Worm (Caenorhabditis elegans): ENCODE data around the gene sre-36.

sre-36 gene

ce11 chrV:16355941-16356340 is 43.5 kb upstream of the sre-36 start (continued):
- TF ChIP-seq attf-6 (GFP tag; IDR thresholded peaks at IDR 0.05) (peak; percentile 73), mcd-1 (GFP tag; IDR thresholded peaks at IDR 0.05) (peak; percentile 85), ztf-6 (GFP tag; IDR thresholded peaks at IDR 0.05) (0 out of 2 replicates have a peak, but pooled peaks have one; percentile 12), ZK185.1 (tag; optimal IDR thresholded peaks at IDR 0.05; ENCODE audit: poor library complexity, severe bottlenecking) (peak; percentile 60), athp-1 (tag; optimal IDR thresholded peaks at IDR 0.05) (peak; percentile 83), hmg-1.2 (GFP tag; IDR thresholded peaks at IDR 0.05) (peak; percentile 95), nhr-90 (tag; optimal IDR thresholded peaks at IDR 0.05) (peak; percentile 63), F37B4.10 (GFP tag; IDR thresholded peaks at IDR 0.05) (no peak), egrh-3 (GFP tag; IDR thresholded peaks at IDR 0.05) (peak; percentile 75), nfyb-1 (GFP tag; IDR thresholded peaks at IDR 0.05) (peak; percentile 92), hmg-20 (GFP tag; IDR thresholded peaks at IDR 0.05) (peak; percentile 43; the same call in 1 of the 2 replicates), F52B5.7 (tag; optimal IDR thresholded peaks at IDR 0.05) (peak; percentile 80), sdz-38 (tag; optimal IDR thresholded peaks at IDR 0.05) (no peak), egl-18 (GFP tag; IDR thresholded peaks at IDR 0.05) (no peak), lir-1 (GFP tag; conservative IDR thresholded peaks at IDR 0.05) (peak; percentile 84), nhr-27 (tag; optimal IDR thresholded peaks at IDR 0.05) (peak; percentile 14), B0336.3 (GFP tag; IDR thresholded peaks at IDR 0.05) (peak; percentile 95), lin-54 (GFP tag; optimal IDR thresholded peaks at IDR 0.05) (peak; percentile 72), ceh-100 (GFP tag; IDR thresholded peaks at IDR 0.05) (0 out of 2 replicates have a peak, but pooled peaks have one; percentile 9), unc-130 (GFP tag; optimal IDR thresholded peaks at IDR 0.05) (no peak), ccch-3 (GFP tag; optimal IDR thresholded peaks at IDR 0.05) (no peak), zim-3 (tag; optimal IDR thresholded peaks at IDR 0.05) (peak; percentile 58), nhr-80 (tag; optimal IDR thresholded peaks at IDR 0.05) (peak; percentile 82), ztf-26 (tag; optimal IDR thresholded peaks at IDR 0.05) (peak; percentile 81), K12H6.12 (tag; optimal IDR thresholded peaks at IDR 0.05) (peak; percentile 86), die-1 (tag; optimal IDR thresholded peaks at IDR 0.05) (peak; percentile 53), mel-28 (tag; optimal IDR thresholded peaks at IDR 0.05; ENCODE audit: borderline replicate concordance) (peak; percentile 43), cebp-1 (GFP tag; IDR thresholded peaks at IDR 0.05) (no peak), cebp-1 (tag; optimal IDR thresholded peaks at IDR 0.05) (peak; percentile 89), efl-1 (GFP tag; optimal IDR thresholded peaks at IDR 0.05) (no peak), akir-1 (GFP tag; optimal IDR thresholded peaks at IDR 0.05) (no peak), dox-1 (GFP tag; IDR thresholded peaks at IDR 0.05) (peak; percentile 94), madf-10 (tag; optimal IDR thresholded peaks at IDR 0.05) (peak; percentile 81), egl-44 (GFP tag; IDR thresholded peaks at IDR 0.05) (peak; percentile 87; the same call in 1 of the 2 replicates), pha-4 (tag; optimal IDR thresholded peaks at IDR 0.05) (no peak), madf-3 (GFP tag; IDR thresholded peaks at IDR 0.05) (0 out of 2 replicates have a peak, but pooled peaks have one; percentile 23), ceh-91 (GFP tag; IDR thresholded peaks at IDR 0.05) (0 out of 2 replicates have a peak, but pooled peaks have one; percentile 9), Y53G8AR.9 (GFP tag; conservative IDR thresholded peaks at IDR 0.05) (peak; percentile 81), Y56A3A.18 (GFP tag; IDR thresholded peaks at IDR 0.05) (peak; percentile 86)

- TF ChIP-seq snpc-4 (GFP tag; optimal IDR thresholded peaks at IDR 0.05), result no peak
- TF ChIP-seq snpc-4 (tag; optimal IDR thresholded peaks at IDR 0.05), result no peak
- no peak for TF ChIP-seq ekl-4 (GFP tag; IDR thresholded peaks at IDR 0.05)
- peak; percentile 74 for TF ChIP-seq dpl-1 (GFP tag; optimal IDR thresholded peaks at IDR 0.05)
- TF ChIP-seq pbrm-1 (GFP tag; IDR thresholded peaks at IDR 0.05), result 0 out of 2 replicates have a peak, but pooled peaks have one; percentile 38
- TF ChIP-seq D2030.7 (GFP tag; IDR thresholded peaks at IDR 0.05), result peak; percentile 61
- TF ChIP-seq athp-1 (tag; optimal IDR thresholded peaks at IDR 0.05), result peak; percentile 26
- TF ChIP-seq C06A6.2 (GFP tag; conservative IDR thresholded peaks at IDR 0.05), result no peak
- TF ChIP-seq Y95B8A.8 (GFP tag; IDR thresholded peaks at IDR 0.05), result no peak
- TF ChIP-seq dpff-1 (tag; optimal IDR thresholded peaks at IDR 0.05), result no peak
- TF ChIP-seq mcd-1 (GFP tag; IDR thresholded peaks at IDR 0.05), result peak; percentile 85
- TF ChIP-seq nhr-179 (tag; optimal IDR thresholded peaks at IDR 0.05), result no peak
- peak; percentile 84 for TF ChIP-seq efl-1 (GFP tag; optimal IDR thresholded peaks at IDR 0.05)
- no peak for TF ChIP-seq sdz-38 (tag; optimal IDR thresholded peaks at IDR 0.05)
- peak; percentile 20 for TF ChIP-seq snpc-1.3 (tag; optimal IDR thresholded peaks at IDR 0.05; ENCODE audit: insufficient read depth)
- peak; percentile 53 for TF ChIP-seq lsl-1 (GFP tag; optimal IDR thresholded peaks at IDR 0.05)
Measured at ce11 chrV:16356798-16357197, 42.7 kb upstream of the sre-36 start.

All from whole organism, young adult.